Fruit fly (Drosophila melanogaster): ENCODE results near the gene rtet.

Gene rtet

DNA sequence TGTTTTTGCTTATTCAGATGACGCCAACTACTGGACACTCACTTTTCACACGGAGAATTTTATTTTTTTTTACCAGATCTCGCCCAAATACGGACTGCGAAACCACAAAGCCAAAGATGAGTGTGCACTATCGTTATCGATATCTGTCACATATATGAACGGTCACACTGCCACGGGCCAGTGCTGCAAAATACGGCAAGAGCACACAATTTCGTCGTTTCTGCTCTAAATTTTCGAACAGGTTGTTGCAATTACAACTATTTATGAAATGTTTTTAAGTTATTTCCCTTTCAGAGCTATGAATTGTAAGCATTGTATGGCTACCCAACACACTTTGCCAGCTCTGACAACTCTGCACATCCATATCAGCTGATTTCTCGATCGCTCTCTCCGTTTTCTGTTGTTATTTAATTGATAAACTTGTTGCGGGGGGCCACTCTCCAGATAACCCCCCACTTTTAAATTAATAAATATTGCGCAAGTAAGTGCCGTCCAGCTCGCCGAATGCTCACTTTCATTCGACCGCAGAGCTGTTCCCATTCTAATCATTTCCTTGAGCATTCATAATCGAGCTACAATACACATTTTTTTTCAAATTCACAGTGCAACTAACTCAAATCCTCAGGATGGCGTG, 19.2 kb downstream of the rtet start, which contains the start of the genes slmb and CG5793 (continued):
- TF ChIP-seq pan (optimal IDR thresholded peaks at IDR 0.05): no peak
- peak in 1 of 2 experiments; percentile 30 for TF ChIP-seq pan (GFP tag; optimal IDR thresholded peaks at IDR 0.05 in 1 of 2, IDR thresholded peaks at IDR 0.05 in 1 of 2)
- 0 out of 2 replicates have a peak, but pooled peaks have one; percentile 45 for TF ChIP-seq sna (GFP tag; IDR thresholded peaks at IDR 0.05; ENCODE audit: partially characterized antibody)
- peak; percentile 31 for TF ChIP-seq PHDP (tag; optimal IDR thresholded peaks at IDR 0.05)
- TF ChIP-seq CG2116 (GFP tag; optimal IDR thresholded peaks at IDR 0.05): peak; percentile 87
- peak; percentile 77 for TF ChIP-seq Dref (GFP tag; IDR thresholded peaks at IDR 0.05)
- TF ChIP-seq CG15514 (GFP tag; optimal IDR thresholded peaks at IDR 0.05): peak; percentile 68
- peak; percentile 56; the same call in 1 of the 3 replicates for TF ChIP-seq ci (GFP tag; IDR thresholded peaks at IDR 0.05)
- peak; percentile 46 for TF ChIP-seq fd102C (GFP tag; optimal IDR thresholded peaks at IDR 0.05)
- TF ChIP-seq CG10654 (GFP tag; optimal IDR thresholded peaks at IDR 0.05): peak; percentile 16
- no peak for TF ChIP-seq oc (tag; optimal IDR thresholded peaks at IDR 0.05)
- TF ChIP-seq HLH3B (GFP tag; IDR thresholded peaks at IDR 0.05): peak; percentile 42
- TF ChIP-seq az2 (GFP tag; optimal IDR thresholded peaks at IDR 0.05): peak; percentile 31
- peak; percentile 23; the same call in 1 of the 3 replicates for TF ChIP-seq CG17361 (GFP tag; IDR thresholded peaks at IDR 0.05)
- peak; percentile 85 for TF ChIP-seq gfzf (GFP tag; optimal IDR thresholded peaks at IDR 0.05)
- TF ChIP-seq CG11456 (GFP tag; IDR thresholded peaks at IDR 0.05): peak; percentile 58; the same call in 1 of the 3 replicates
- peak; percentile 29; the same call in 1 of the 2 replicates for TF ChIP-seq CG10366 (GFP tag; IDR thresholded peaks at IDR 0.05)
- peak; percentile 86 for TF ChIP-seq Sry-δ (GFP tag; optimal IDR thresholded peaks at IDR 0.05)
- TF ChIP-seq CG11247 (GFP tag; IDR thresholded peaks at IDR 0.05): 0 out of 2 replicates have a peak, but pooled peaks have one; percentile 10
- TF ChIP-seq croc (GFP tag; conservative IDR thresholded peaks at IDR 0.05): no peak
- peak; percentile 62 for TF ChIP-seq Lhr (GFP tag; optimal IDR thresholded peaks at IDR 0.05)
- TF ChIP-seq CG15479 (GFP tag; optimal IDR thresholded peaks at IDR 0.05): peak; percentile 0
- peak; percentile 34 for TF ChIP-seq B-H2 (GFP tag; optimal IDR thresholded peaks at IDR 0.05)
- peak; percentile 20 for TF ChIP-seq Meics (GFP tag; optimal IDR thresholded peaks at IDR 0.05)
- TF ChIP-seq D (optimal IDR thresholded peaks at IDR 0.05): no peak
- TF ChIP-seq D (GFP tag; optimal IDR thresholded peaks at IDR 0.05): no peak
- TF ChIP-seq tap (tag; optimal IDR thresholded peaks at IDR 0.05): no peak
- no peak; the same call in 1 of the 2 replicates for TF ChIP-seq crol (GFP tag; IDR thresholded peaks at IDR 0.05)
- peak; percentile 6 for TF ChIP-seq slou (GFP tag; optimal IDR thresholded peaks at IDR 0.05)
- TF ChIP-seq dmrt11E (tag; optimal IDR thresholded peaks at IDR 0.05): peak; percentile 36
- TF ChIP-seq NC2α (GFP tag; optimal IDR thresholded peaks at IDR 0.05): no peak
- peak; percentile 52 for TF ChIP-seq Dp (GFP tag; optimal IDR thresholded peaks at IDR 0.05)
- TF ChIP-seq zfh2 (GFP tag; optimal IDR thresholded peaks at IDR 0.05): peak; percentile 74
- TF ChIP-seq kay (GFP tag; optimal IDR thresholded peaks at IDR 0.05): peak; percentile 73
- TF ChIP-seq sob (GFP tag; IDR thresholded peaks at IDR 0.05): peak; percentile 67
- TF ChIP-seq tna (GFP tag; IDR thresholded peaks at IDR 0.05; ENCODE audit: partially characterized antibody): peak; percentile 47
- TF ChIP-seq CG1602 (GFP tag; optimal IDR thresholded peaks at IDR 0.05): peak; percentile 12
- peak in 1 of 2 experiments; percentile 4 for TF ChIP-seq insv (GFP tag; optimal IDR thresholded peaks at IDR 0.05)
- peak; percentile 41 for TF ChIP-seq vvl (GFP tag; IDR thresholded peaks at IDR 0.05)
- peak; percentile 26 for TF ChIP-seq Camta (GFP tag; optimal IDR thresholded peaks at IDR 0.05)
- no peak for TF ChIP-seq Ravus (GFP tag; IDR thresholded peaks at IDR 0.05)
- peak; percentile 66 for TF ChIP-seq CG14710 (tag; optimal IDR thresholded peaks at IDR 0.05)
- peak; percentile 38 for TF ChIP-seq fu2 (GFP tag; optimal IDR thresholded peaks at IDR 0.05)
- TF ChIP-seq luna (GFP tag; optimal IDR thresholded peaks at IDR 0.05): peak; percentile 9
- TF ChIP-seq gem (tag; optimal IDR thresholded peaks at IDR 0.05): no peak
- TF ChIP-seq CG12744 (GFP tag; optimal IDR thresholded peaks at IDR 0.05): no peak
- TF ChIP-seq CG8290 (GFP tag; optimal IDR thresholded peaks at IDR 0.05): peak; percentile 23
- TF ChIP-seq CG8290 (tag; optimal IDR thresholded peaks at IDR 0.05): no peak
- peak; percentile 35 for TF ChIP-seq lilli (GFP tag; optimal IDR thresholded peaks at IDR 0.05)
- peak; percentile 56 for TF ChIP-seq CG4424 (GFP tag; optimal IDR thresholded peaks at IDR 0.05)
- no peak for TF ChIP-seq Dfd (GFP tag; optimal IDR thresholded peaks at IDR 0.05)
